Worm (Caenorhabditis elegans): ENCODE results near the gene W07G4.8.
A peak's percentile ranks its signal among the peaks of the same experiment; 100 is the strongest.

Gene W07G4.8

ce11 chrV:13022265-13022664, 27.1 kb downstream of the W07G4.8 start:
- no peak for TF ChIP-seq lin-13 (tag; optimal IDR thresholded peaks at IDR 0.05)
- TF ChIP-seq ces-1 (GFP tag; optimal IDR thresholded peaks at IDR 0.05): peak; percentile 91

DNA sequence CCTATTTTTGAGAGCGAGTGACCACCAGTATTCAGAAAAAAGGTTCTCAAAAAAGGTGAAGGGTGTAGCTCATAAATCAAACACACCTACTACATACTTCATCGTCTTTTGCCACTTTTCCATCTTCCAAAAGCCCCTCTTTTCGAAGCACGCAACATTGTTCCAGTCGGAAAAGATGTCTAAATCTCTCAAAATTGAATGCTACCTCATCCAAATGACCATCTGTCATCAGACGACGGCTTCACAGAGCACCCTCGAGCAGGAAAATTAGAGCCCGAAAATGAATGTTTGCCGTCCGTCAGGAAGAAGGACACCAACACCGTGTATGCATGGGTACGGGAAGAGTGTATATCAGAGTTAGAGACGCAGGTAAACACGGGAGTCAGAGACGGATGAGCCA, 27.8 kb downstream of the W07G4.8 start:
- TF ChIP-seq mls-2 (tag; optimal IDR thresholded peaks at IDR 0.05) (no peak), lin-32 (GFP tag; optimal IDR thresholded peaks at IDR 0.05) (peak; percentile 94), elt-1 (tag; optimal IDR thresholded peaks at IDR 0.05; ENCODE audit: borderline replicate concordance, insufficient read depth) (no peak), pha-4 (tag; optimal IDR thresholded peaks at IDR 0.05) (no peak), cnd-1 (tag; optimal IDR thresholded peaks at IDR 0.05) (peak; percentile 89)

DNA sequence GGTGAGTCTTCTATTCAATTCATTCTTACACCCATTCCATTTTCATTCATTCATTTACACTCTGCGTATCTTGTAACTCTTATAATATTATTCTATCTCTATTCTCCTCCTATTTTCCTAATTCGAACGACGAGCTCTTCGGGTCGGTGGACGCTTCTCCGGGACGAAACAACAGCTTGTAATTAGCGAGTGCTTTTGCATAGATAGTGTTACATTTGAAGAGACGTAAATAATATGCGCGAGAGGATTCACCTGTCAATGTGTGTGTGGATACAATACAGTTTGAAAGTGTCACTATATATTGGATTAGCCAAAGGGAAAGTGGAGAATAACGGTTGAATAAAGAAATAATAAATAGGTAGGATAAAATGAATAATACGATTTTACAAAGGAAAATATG, 28.7 kb downstream of the W07G4.8 start:
- no peak for TF ChIP-seq drap-1 (GFP tag; optimal IDR thresholded peaks at IDR 0.05)
- peak; percentile 40 for TF ChIP-seq cnd-1 (tag; optimal IDR thresholded peaks at IDR 0.05)
- no peak for TF ChIP-seq ceh-43 (GFP tag; optimal IDR thresholded peaks at IDR 0.05)
- TF ChIP-seq M03D4.4 (tag; optimal IDR thresholded peaks at IDR 0.05): no peak
- TF ChIP-seq tbx-8 (GFP tag; optimal IDR thresholded peaks at IDR 0.05): no peak
- no peak for TF ChIP-seq mab-5 (tag; optimal IDR thresholded peaks at IDR 0.05)
- TF ChIP-seq elt-3 (tag; optimal IDR thresholded peaks at IDR 0.05): no peak
- TF ChIP-seq unc-39 (tag; optimal IDR thresholded peaks at IDR 0.05): no peak
- TF ChIP-seq blmp-1 (tag; optimal IDR thresholded peaks at IDR 0.05): no peak
- no peak for TF ChIP-seq ceh-83 (GFP tag; optimal IDR thresholded peaks at IDR 0.05)
- TF ChIP-seq mep-1 (tag; optimal IDR thresholded peaks at IDR 0.05): no peak
- TF ChIP-seq ham-2 (GFP tag; optimal IDR thresholded peaks at IDR 0.05): peak; percentile 66
- peak; percentile 16 for TF ChIP-seq mls-2 (tag; optimal IDR thresholded peaks at IDR 0.05)
- TF ChIP-seq pha-4 (tag; optimal IDR thresholded peaks at IDR 0.05): no peak
- TF ChIP-seq elt-1 (tag; optimal IDR thresholded peaks at IDR 0.05; ENCODE audit: borderline replicate concordance, insufficient read depth): no peak
- TF ChIP-seq lin-32 (GFP tag; optimal IDR thresholded peaks at IDR 0.05): no peak
- TF ChIP-seq ces-1 (GFP tag; optimal IDR thresholded peaks at IDR 0.05): peak; percentile 69
- TF ChIP-seq lsy-2 (tag; optimal IDR thresholded peaks at IDR 0.05): no peak
- no peak for TF ChIP-seq sem-2 (GFP tag; optimal IDR thresholded peaks at IDR 0.05)
- TF ChIP-seq sptf-1 (tag; optimal IDR thresholded peaks at IDR 0.05): no peak

- TF ChIP-seq mab-5 (tag; optimal IDR thresholded peaks at IDR 0.05): no peak
- TF ChIP-seq ces-1 (GFP tag; optimal IDR thresholded peaks at IDR 0.05): peak; percentile 83
- no peak for TF ChIP-seq lin-13 (tag; optimal IDR thresholded peaks at IDR 0.05)
Observed at ce11 chrV:13020014-13020413, 29.3 kb downstream of the W07G4.8 start.

DNA sequence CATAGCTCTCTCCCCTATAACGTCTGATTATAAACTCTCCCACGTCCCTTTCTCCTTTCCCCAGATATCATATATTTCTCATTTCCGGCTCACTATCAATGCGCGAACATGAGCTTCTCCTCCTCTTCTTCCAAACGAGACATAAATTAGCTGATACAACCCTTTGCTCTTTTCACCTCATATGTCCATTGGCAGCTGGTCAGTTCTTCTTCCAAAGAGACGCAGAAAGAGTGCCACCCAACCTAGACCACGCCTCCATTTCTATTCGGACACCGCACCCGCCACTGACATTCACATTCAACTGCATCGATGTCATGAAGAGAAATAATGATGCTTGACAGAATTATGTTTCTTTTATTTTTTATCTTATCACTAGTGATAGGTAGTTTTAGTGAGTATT, 30.6 kb downstream of the W07G4.8 start, which contains the start of gene fmi-1:
Gene fmi-1 (plus strand): TSS at position 301 of the 400 bp plus-strand sequence.
- TF ChIP-seq snpc-4 (tag; optimal IDR thresholded peaks at IDR 0.05): no peak
- TF ChIP-seq cnd-1 (tag; optimal IDR thresholded peaks at IDR 0.05): peak; percentile 37
- TF ChIP-seq sptf-1 (tag; optimal IDR thresholded peaks at IDR 0.05): peak; percentile 21

- peak; percentile 36 for TF ChIP-seq ceh-43 (GFP tag; optimal IDR thresholded peaks at IDR 0.05)
- TF ChIP-seq ces-1 (GFP tag; optimal IDR thresholded peaks at IDR 0.05): peak; percentile 86
- peak; percentile 47 for TF ChIP-seq lin-32 (GFP tag; optimal IDR thresholded peaks at IDR 0.05)
- TF ChIP-seq nhr-2 (tag; optimal IDR thresholded peaks at IDR 0.05): peak; percentile 14
- TF ChIP-seq ztf-11 (tag; optimal IDR thresholded peaks at IDR 0.05): no peak
Observed at ce11 chrV:13018233-13018632, 31.1 kb downstream of the W07G4.8 start.

- TF ChIP-seq ceh-83 (GFP tag; optimal IDR thresholded peaks at IDR 0.05): no peak
- TF ChIP-seq unc-39 (tag; optimal IDR thresholded peaks at IDR 0.05): no peak
- TF ChIP-seq lsy-2 (tag; optimal IDR thresholded peaks at IDR 0.05): no peak
- no peak for TF ChIP-seq mab-5 (tag; optimal IDR thresholded peaks at IDR 0.05)
- no peak for TF ChIP-seq elt-1 (tag; optimal IDR thresholded peaks at IDR 0.05; ENCODE audit: borderline replicate concordance, insufficient read depth)
- TF ChIP-seq ces-1 (GFP tag; optimal IDR thresholded peaks at IDR 0.05): no peak
- TF ChIP-seq cnd-1 (tag; optimal IDR thresholded peaks at IDR 0.05): no peak
- TF ChIP-seq mep-1 (tag; optimal IDR thresholded peaks at IDR 0.05): no peak
- no peak for TF ChIP-seq flh-1 (GFP tag; optimal IDR thresholded peaks at IDR 0.05)
Observed at ce11 chrV:13013844-13014243, 35.5 kb downstream of the W07G4.8 start, which contains the start of gene F15B9.6. TSS of gene F15B9.6 (plus strand) at chrV:13014144.

Data from whole organism, mixed stage, embryonic.